Worm (Caenorhabditis elegans) whole organism, L4/young adult: ENCODE results near the gene Y75B8A.7.

ENCODE experiments used
- W03F9.2 ChIP-seq: fragments of 150-350 bp; optimal IDR thresholded peaks from 2 replicates; lab custom pipeline; 2014; ENCODE audit warnings: missing biosample characterization, missing genetic modification characterization
- dao-5 ChIP-seq: sonication (generic microtip); optimal IDR thresholded peaks from 2 replicates; lab custom pipeline; 2016; ENCODE audit warnings: missing genotype, missing genetic modification characterization, moderate library complexity, missing compliant biosample characterization
- him-1 ChIP-seq: sonication (generic microtip); optimal IDR thresholded peaks from 2 replicates; lab custom pipeline; 2016; ENCODE audit warnings: missing genotype, missing genetic modification reagents, missing genetic modification characterization, missing compliant biosample characterization

Gene Y75B8A.7

ce11 chrIII:12138235-12138634 lies 14.5 kb upstream of the Y75B8A.7 start:
- TF ChIP-seq W03F9.2 (tag; lab: Kevin White, UChicago) (no peak), him-1 (tag; lab: Kevin White, UChicago) (no peak), dao-5 (tag; lab: Kevin White, UChicago) (no peak)

DNA sequence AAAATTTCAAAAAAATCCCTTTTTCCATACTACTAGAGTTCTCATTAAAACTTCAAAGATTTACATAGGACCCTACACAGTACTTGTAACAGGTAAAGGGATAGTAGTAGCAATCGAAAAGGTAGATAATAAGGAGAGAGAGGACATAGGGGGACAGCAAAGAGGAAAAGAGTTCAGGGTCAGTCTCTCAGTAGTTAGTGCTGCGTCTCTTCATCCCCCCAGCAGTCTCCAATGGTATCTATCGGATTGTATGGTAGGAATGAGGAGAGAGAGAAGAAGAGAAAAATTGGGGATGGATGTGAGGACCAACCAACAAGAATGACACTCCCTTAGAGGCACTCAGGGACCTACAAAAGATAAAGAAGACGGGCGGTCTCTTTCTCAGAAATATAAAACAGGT lies 13.2 kb upstream of the Y75B8A.7 start:
- TF ChIP-seq him-1 (tag; lab: Kevin White, UChicago) (no peak), W03F9.2 (tag; lab: Kevin White, UChicago) (no peak), dao-5 (tag; lab: Kevin White, UChicago) (no peak)

ce11 chrIII:12142419-12143107 lies 10.1 kb upstream of the Y75B8A.7 start:
- TF ChIP-seq him-1 (tag; lab: Kevin White, UChicago) (no peak), dao-5 (tag; lab: Kevin White, UChicago) (no peak), W03F9.2 (tag; lab: Kevin White, UChicago) (no peak)

DNA sequence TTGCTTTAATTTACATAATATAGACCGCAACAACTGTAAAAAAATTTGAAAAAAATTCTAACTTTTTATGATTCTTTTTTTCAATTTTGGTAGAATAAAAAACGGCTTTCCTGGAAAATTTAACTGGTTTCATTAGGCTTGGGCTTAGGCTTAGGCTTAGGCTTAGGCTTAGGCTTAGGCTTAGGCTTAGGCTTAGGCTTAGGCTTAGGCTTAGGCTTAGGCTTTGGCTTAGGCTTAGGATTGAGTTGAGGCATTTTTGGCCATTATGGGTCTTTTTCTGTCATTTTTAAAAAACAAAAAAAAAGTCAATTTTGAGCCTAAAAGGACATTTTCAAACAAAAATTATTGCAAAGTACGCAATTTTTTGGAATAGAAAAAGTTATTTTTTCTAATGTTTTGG lies 8.9 kb upstream of the Y75B8A.7 start:
- TF ChIP-seq W03F9.2 (tag; lab: Kevin White, UChicago) (no peak), him-1 (tag; lab: Kevin White, UChicago) (no peak), dao-5 (tag; lab: Kevin White, UChicago) (no peak)

- TF ChIP-seq him-1 (tag; lab: Kevin White, UChicago) (no peak), dao-5 (tag; lab: Kevin White, UChicago) (no peak), W03F9.2 (tag; lab: Kevin White, UChicago) (no peak)
Observed at ce11 chrIII:12149958-12150357, 2.7 kb upstream of the Y75B8A.7 start.

- TF ChIP-seq W03F9.2 (tag; lab: Kevin White, UChicago) (no peak), him-1 (tag; lab: Kevin White, UChicago) (no peak), dao-5 (tag; lab: Kevin White, UChicago) (no peak)
Observed at ce11 chrIII:12151100-12151499, 1.6 kb upstream of the Y75B8A.7 start.

- TF ChIP-seq dao-5 (tag; lab: Kevin White, UChicago) (no peak), him-1 (tag; lab: Kevin White, UChicago) (no peak), W03F9.2 (tag; lab: Kevin White, UChicago) (no peak)
Observed at ce11 chrIII:12152157-12152556, 542 bp upstream of the Y75B8A.7 start.

DNA sequence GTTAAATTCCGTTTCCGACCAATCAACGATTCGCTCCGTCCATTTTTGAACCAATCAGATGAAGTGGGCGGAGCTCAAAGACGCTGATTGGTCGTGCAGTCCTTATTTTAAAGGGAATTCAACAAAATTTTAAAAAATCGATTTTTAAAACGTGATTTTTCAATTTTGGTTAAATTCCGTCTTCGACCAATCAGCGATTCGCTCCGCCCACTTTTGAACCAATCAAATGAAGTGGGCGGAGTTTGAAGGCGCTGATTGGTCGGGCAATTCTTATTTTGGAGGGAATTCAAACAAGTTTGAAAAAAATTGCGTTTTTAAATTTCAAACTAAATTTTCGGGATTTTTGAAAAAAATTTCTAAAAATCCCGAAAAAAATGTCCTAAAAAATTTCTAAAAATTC lies 815 bp downstream of the Y75B8A.7 start:
- TF ChIP-seq W03F9.2 (tag; lab: Kevin White, UChicago) (no peak), dao-5 (tag; lab: Kevin White, UChicago) (no peak), him-1 (tag; lab: Kevin White, UChicago) (no peak)

DNA sequence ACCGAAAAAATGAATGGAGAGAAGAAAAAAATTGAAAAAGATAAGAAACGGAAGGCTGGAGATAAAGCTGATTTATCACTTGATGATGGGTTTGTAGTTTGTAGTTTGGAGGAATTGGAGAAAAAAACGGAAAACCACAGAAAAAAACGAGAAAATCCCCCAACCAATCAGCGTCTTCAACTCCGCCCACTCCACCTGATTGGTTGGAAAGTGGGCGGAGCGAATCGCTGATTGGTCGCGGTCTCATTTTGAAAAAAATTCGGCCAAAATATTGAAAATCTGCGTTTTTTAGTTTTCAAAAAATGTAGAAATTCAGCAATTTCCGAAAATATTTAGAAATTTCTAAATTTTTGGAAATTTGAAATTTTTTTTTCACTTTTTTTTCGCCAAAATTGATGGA lies 3.1 kb downstream of the Y75B8A.7 start:
- TF ChIP-seq W03F9.2 (tag; lab: Kevin White, UChicago): no peak
- TF ChIP-seq dao-5 (tag; lab: Kevin White, UChicago): no peak

DNA sequence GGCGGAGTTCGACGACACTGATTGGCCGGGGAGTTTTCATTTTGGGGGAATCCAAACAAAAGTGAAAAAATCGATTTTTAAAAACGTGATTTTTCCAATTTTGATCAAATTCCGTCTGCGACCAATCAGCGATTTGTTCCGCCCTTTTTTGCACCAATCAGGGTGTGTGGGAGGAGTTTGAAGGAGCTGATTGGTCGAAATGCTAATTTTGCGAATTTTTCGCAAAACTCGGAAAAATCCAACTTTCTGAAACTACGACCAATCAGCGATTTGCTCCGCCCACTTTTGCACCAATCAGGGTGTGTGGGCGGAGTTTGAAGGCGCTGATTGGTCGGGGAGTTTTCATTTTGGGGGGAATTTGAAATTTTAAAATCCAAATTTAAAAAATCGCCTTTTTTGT lies 3.9 kb downstream of the Y75B8A.7 start:
- TF ChIP-seq dao-5 (tag; lab: Kevin White, UChicago): no peak
- no peak for TF ChIP-seq him-1 (tag; lab: Kevin White, UChicago)
- TF ChIP-seq W03F9.2 (tag; lab: Kevin White, UChicago): no peak

- no peak for TF ChIP-seq W03F9.2 (tag; lab: Kevin White, UChicago)
- TF ChIP-seq dao-5 (tag; lab: Kevin White, UChicago): no peak
- TF ChIP-seq him-1 (tag; lab: Kevin White, UChicago): no peak
Observed at ce11 chrIII:12157576-12157975, 4.9 kb downstream of the Y75B8A.7 start.

DNA sequence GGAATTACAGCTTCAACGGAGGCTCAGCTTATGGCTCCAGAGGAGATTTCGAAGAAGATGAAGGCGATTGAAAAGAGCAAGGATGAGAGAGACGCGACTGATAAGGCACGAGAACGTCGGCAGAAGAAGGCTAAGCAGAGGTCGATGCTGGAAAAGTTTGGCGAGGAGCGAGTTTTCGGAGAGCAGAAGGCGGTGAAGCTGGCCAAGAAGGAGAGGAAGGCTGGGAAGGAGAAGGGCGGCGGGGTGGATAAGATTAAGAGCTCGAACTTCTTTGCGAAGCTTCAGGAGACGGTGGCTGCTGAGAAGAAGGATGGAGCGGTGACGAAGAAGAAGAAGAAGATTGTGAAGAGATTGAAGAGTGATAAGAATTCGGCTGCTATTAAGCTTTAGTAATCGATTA lies 6.5 kb downstream of the Y75B8A.7 start:
- no peak for TF ChIP-seq W03F9.2 (tag; lab: Kevin White, UChicago)
- TF ChIP-seq dao-5 (tag; lab: Kevin White, UChicago): no peak
- TF ChIP-seq him-1 (tag; lab: Kevin White, UChicago): no peak

DNA sequence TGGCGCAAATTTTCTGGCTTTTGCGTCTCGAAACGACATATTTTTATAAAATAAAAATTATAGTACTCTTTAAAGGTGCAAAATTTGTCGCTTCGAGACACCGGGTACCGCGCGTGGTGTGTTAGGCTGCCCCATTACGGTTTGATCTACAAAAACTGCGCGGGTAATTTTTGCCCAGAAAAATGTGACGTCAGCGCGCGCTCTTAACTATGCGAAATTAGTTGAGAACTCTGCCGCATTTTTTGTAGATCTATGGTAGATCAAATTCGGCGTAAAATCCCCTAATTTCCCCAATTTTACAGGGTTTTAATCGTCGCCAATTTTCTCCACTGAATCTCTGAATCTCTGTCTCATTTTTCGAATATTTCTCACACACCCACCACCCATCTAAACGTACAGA lies 7.8 kb downstream of the Y75B8A.7 start, which contains the start of gene Y75B8A.8:
Y75B8A.8 (plus strand) TSS at position 301 of the 400 bp plus-strand sequence.
- no peak for TF ChIP-seq him-1 (tag; lab: Kevin White, UChicago)
- no peak for TF ChIP-seq dao-5 (tag; lab: Kevin White, UChicago)

ce11 chrIII:12160929-12161328 lies 8.2 kb downstream of the Y75B8A.7 start:
- TF ChIP-seq W03F9.2 (tag; lab: Kevin White, UChicago) (no peak), him-1 (tag; lab: Kevin White, UChicago) (no peak), dao-5 (tag; lab: Kevin White, UChicago) (no peak)
